Worm (Caenorhabditis elegans): ENCODE data around the gene W04B5.8.

The W04B5.8 gene

ce11 chrIII:2401126-2402123, 24.7 kb upstream of the W04B5.8 start, which contains the start of the genes cic-1 and strm-1:
Gene cic-1 (minus strand): TSS chrIII:2401221.
Gene strm-1 (plus strand): TSS chrIII:2402070.
- no peak for TF ChIP-seq M03D4.4 (tag; optimal IDR thresholded peaks at IDR 0.05)
- peak; percentile 40 for TF ChIP-seq ham-2 (GFP tag; optimal IDR thresholded peaks at IDR 0.05)
- no peak for TF ChIP-seq mep-1 (tag; optimal IDR thresholded peaks at IDR 0.05)
- TF ChIP-seq elt-3 (tag; optimal IDR thresholded peaks at IDR 0.05) = no peak
- TF ChIP-seq zip-8 (tag; optimal IDR thresholded peaks at IDR 0.05) = no peak
- no peak for TF ChIP-seq snpc-4 (tag; optimal IDR thresholded peaks at IDR 0.05)
- TF ChIP-seq unc-62 (GFP tag; optimal IDR thresholded peaks at IDR 0.05) = no peak
- no peak for TF ChIP-seq lin-32 (GFP tag; optimal IDR thresholded peaks at IDR 0.05)
- peak; percentile 38 for TF ChIP-seq unc-120 (tag; optimal IDR thresholded peaks at IDR 0.05; ENCODE audit: poor library complexity, severe bottlenecking)
- no peak for TF ChIP-seq tbx-8 (GFP tag; optimal IDR thresholded peaks at IDR 0.05)
- peak; percentile 77 for TF ChIP-seq ces-1 (GFP tag; optimal IDR thresholded peaks at IDR 0.05)
- TF ChIP-seq flh-1 (GFP tag; optimal IDR thresholded peaks at IDR 0.05) = no peak
- TF ChIP-seq hlh-1 (tag; optimal IDR thresholded peaks at IDR 0.05) = no peak
- no peak for TF ChIP-seq nhr-76 (tag; optimal IDR thresholded peaks at IDR 0.05)
- peak; percentile 94 for TF ChIP-seq blmp-1 (tag; optimal IDR thresholded peaks at IDR 0.05)
- TF ChIP-seq lin-13 (tag; optimal IDR thresholded peaks at IDR 0.05) = peak; percentile 30
- peak; percentile 51 for TF ChIP-seq lsy-2 (tag; optimal IDR thresholded peaks at IDR 0.05)
- TF ChIP-seq nhr-2 (tag; optimal IDR thresholded peaks at IDR 0.05) = no peak
- no peak for TF ChIP-seq ztf-11 (tag; optimal IDR thresholded peaks at IDR 0.05)
- no peak for TF ChIP-seq ceh-83 (GFP tag; optimal IDR thresholded peaks at IDR 0.05)
- TF ChIP-seq pha-4 (tag; optimal IDR thresholded peaks at IDR 0.05) = no peak
- TF ChIP-seq mls-2 (tag; optimal IDR thresholded peaks at IDR 0.05) = no peak
- no peak for TF ChIP-seq ceh-43 (GFP tag; optimal IDR thresholded peaks at IDR 0.05)
- TF ChIP-seq sptf-1 (tag; optimal IDR thresholded peaks at IDR 0.05) = no peak
- TF ChIP-seq nhr-12 (tag; optimal IDR thresholded peaks at IDR 0.05) = no peak
- no peak for TF ChIP-seq unc-39 (tag; optimal IDR thresholded peaks at IDR 0.05)
- TF ChIP-seq elt-1 (tag; optimal IDR thresholded peaks at IDR 0.05; ENCODE audit: borderline replicate concordance, insufficient read depth) = no peak
- TF ChIP-seq drap-1 (GFP tag; optimal IDR thresholded peaks at IDR 0.05) = no peak
- peak; percentile 11 for TF ChIP-seq mab-5 (tag; optimal IDR thresholded peaks at IDR 0.05)
- peak; percentile 20 for TF ChIP-seq nhr-237 (tag; optimal IDR thresholded peaks at IDR 0.05)

- TF ChIP-seq tbx-8 (GFP tag; optimal IDR thresholded peaks at IDR 0.05) (no peak), nhr-28 (tag; optimal IDR thresholded peaks at IDR 0.05) (no peak), elt-3 (tag; optimal IDR thresholded peaks at IDR 0.05) (no peak), ceh-43 (GFP tag; optimal IDR thresholded peaks at IDR 0.05) (no peak)
These were observed 15.1 kb upstream of the W04B5.8 start, which contains the start of gene mrpl-30 for ce11 chrIII:2410925-2411450. Gene mrpl-30 (minus strand): TSS chrIII:2410975.

ce11 chrIII:2418159-2418658, 7.9 kb upstream of the W04B5.8 start, which contains the start of the genes W04B5.5 and W04B5.3:
Gene W04B5.5 (minus strand): TSS chrIII:2418209.
Gene W04B5.3 (plus strand): TSS chrIII:2418514.
- TF ChIP-seq mls-2 (tag; optimal IDR thresholded peaks at IDR 0.05) = no peak
- no peak for TF ChIP-seq ceh-43 (GFP tag; optimal IDR thresholded peaks at IDR 0.05)
- TF ChIP-seq lsy-2 (tag; optimal IDR thresholded peaks at IDR 0.05) = peak; percentile 59
- no peak for TF ChIP-seq zip-8 (tag; optimal IDR thresholded peaks at IDR 0.05)
- peak; percentile 66 for TF ChIP-seq mep-1 (tag; optimal IDR thresholded peaks at IDR 0.05)
- no peak for TF ChIP-seq nhr-2 (tag; optimal IDR thresholded peaks at IDR 0.05)
- TF ChIP-seq hlh-1 (tag; optimal IDR thresholded peaks at IDR 0.05) = peak; percentile 22
- TF ChIP-seq unc-120 (tag; optimal IDR thresholded peaks at IDR 0.05; ENCODE audit: poor library complexity, severe bottlenecking) = peak; percentile 50
- no peak for TF ChIP-seq nhr-76 (tag; optimal IDR thresholded peaks at IDR 0.05)
- TF ChIP-seq cnd-1 (tag; optimal IDR thresholded peaks at IDR 0.05) = no peak
- TF ChIP-seq tbx-8 (GFP tag; optimal IDR thresholded peaks at IDR 0.05) = no peak
- no peak for TF ChIP-seq elt-1 (tag; optimal IDR thresholded peaks at IDR 0.05; ENCODE audit: borderline replicate concordance, insufficient read depth)
- TF ChIP-seq nhr-237 (tag; optimal IDR thresholded peaks at IDR 0.05) = peak; percentile 23
- no peak for TF ChIP-seq ham-2 (GFP tag; optimal IDR thresholded peaks at IDR 0.05)
- no peak for TF ChIP-seq ceh-39 (tag; optimal IDR thresholded peaks at IDR 0.05)
- TF ChIP-seq bed-3 (GFP tag; optimal IDR thresholded peaks at IDR 0.05) = no peak
- peak; percentile 52 for TF ChIP-seq lin-13 (tag; optimal IDR thresholded peaks at IDR 0.05)
- TF ChIP-seq mab-5 (tag; optimal IDR thresholded peaks at IDR 0.05) = no peak
- no peak for TF ChIP-seq blmp-1 (tag; optimal IDR thresholded peaks at IDR 0.05)
- no peak for TF ChIP-seq drap-1 (GFP tag; optimal IDR thresholded peaks at IDR 0.05)
- TF ChIP-seq sem-2 (GFP tag; optimal IDR thresholded peaks at IDR 0.05) = no peak
- no peak for TF ChIP-seq ceh-83 (GFP tag; optimal IDR thresholded peaks at IDR 0.05)
- peak; percentile 48 for TF ChIP-seq ces-1 (GFP tag; optimal IDR thresholded peaks at IDR 0.05)
- TF ChIP-seq ztf-11 (tag; optimal IDR thresholded peaks at IDR 0.05) = no peak
- no peak for TF ChIP-seq unc-62 (GFP tag; optimal IDR thresholded peaks at IDR 0.05)
- no peak for TF ChIP-seq elt-3 (tag; optimal IDR thresholded peaks at IDR 0.05)
- no peak for TF ChIP-seq pha-4 (tag; optimal IDR thresholded peaks at IDR 0.05)
- no peak for TF ChIP-seq flh-1 (GFP tag; optimal IDR thresholded peaks at IDR 0.05)
- no peak for TF ChIP-seq lin-32 (GFP tag; optimal IDR thresholded peaks at IDR 0.05)
- no peak for TF ChIP-seq M03D4.4 (tag; optimal IDR thresholded peaks at IDR 0.05)
- TF ChIP-seq nhr-28 (tag; optimal IDR thresholded peaks at IDR 0.05) = no peak
- TF ChIP-seq unc-39 (tag; optimal IDR thresholded peaks at IDR 0.05) = no peak
- peak; percentile 13 for TF ChIP-seq sptf-1 (tag; optimal IDR thresholded peaks at IDR 0.05)
- no peak for TF ChIP-seq nhr-12 (tag; optimal IDR thresholded peaks at IDR 0.05)
- TF ChIP-seq snpc-4 (tag; optimal IDR thresholded peaks at IDR 0.05) = no peak

All from whole organism, mixed stage, embryonic.